Fruit fly (Drosophila melanogaster) whole organism, wandering third instar larva: ENCODE results near the gene hll.

ENCODE experiments used
- Abd-B ChIP-seq: fragments of >200 bp; optimal IDR thresholded peaks from 2 replicates; lab custom pipeline; 2017; ENCODE audit warnings: missing biosample characterization, missing genetic modification characterization
- CG32264 ChIP-seq: fragments of 200-800 bp; sonication (Bioruptor generic); optimal IDR thresholded peaks from 2 replicates; lab custom pipeline; 2016; ENCODE audit warnings: missing biosample characterization, missing genetic modification characterization
- CG9705 ChIP-seq: fragments of 200-800 bp; sonication (Bioruptor generic); optimal IDR thresholded peaks from 2 replicates; lab custom pipeline; 2018; ENCODE audit warnings: missing biosample characterization, mild to moderate bottlenecking, missing genetic modification characterization
- CrebA ChIP-seq: fragments of 200-800 bp; sonication (Bioruptor generic); optimal IDR thresholded peaks from 2 replicates; lab custom pipeline; 2016; ENCODE audit warnings: missing biosample characterization, mild to moderate bottlenecking, missing genetic modification characterization, borderline replicate concordance
- Dfd ChIP-seq: fragments of >200 bp; optimal IDR thresholded peaks from 2 replicates; lab custom pipeline; 2017; ENCODE audit warnings: missing biosample characterization, missing genetic modification characterization
- Dif ChIP-seq: fragments of 200-275, 200-300 bp; sonication (Bioruptor generic); optimal IDR thresholded peaks from 2 replicates; lab custom pipeline; 2018; ENCODE audit warnings: missing biosample characterization, missing genetic modification characterization; ENCODE audit not compliant: partially characterized antibody
- GATAd ChIP-seq: sonication (Bioruptor generic); optimal IDR thresholded peaks from 2 replicates; lab custom pipeline; 2016; ENCODE audit warnings: missing biosample characterization, missing genetic modification characterization
- HLH106 ChIP-seq: fragments of 200-800 bp; optimal IDR thresholded peaks from 3 replicates; lab custom pipeline; 2019; ENCODE audit warnings: missing biosample characterization, mild to moderate bottlenecking, missing genetic modification characterization, moderate library complexity
- Hnf4 ChIP-seq: fragments of 200-800 bp; sonication (Bioruptor generic); optimal IDR thresholded peaks from 2 replicates; lab custom pipeline; 2016; ENCODE audit warnings: missing biosample characterization, mild to moderate bottlenecking, missing genetic modification characterization
- Hr78 ChIP-seq: fragments of >200 bp; optimal IDR thresholded peaks from 2 replicates; lab custom pipeline; 2017; ENCODE audit warnings: missing biosample characterization, missing genetic modification characterization
- Hr83 ChIP-seq: fragments of 200-300 bp; sonication (Bioruptor generic); optimal IDR thresholded peaks from 2 replicates; lab custom pipeline; 2016; ENCODE audit warnings: missing biosample characterization, mild to moderate bottlenecking, missing genetic modification characterization, moderate library complexity; ENCODE audit not compliant: poor library complexity, severe bottlenecking
- Jra ChIP-seq: sonication (Bioruptor generic); optimal IDR thresholded peaks from 2 replicates; lab custom pipeline; 2016; ENCODE audit warnings: missing biosample characterization, missing genetic modification characterization
- Mio ChIP-seq: sonication (Bioruptor generic); optimal IDR thresholded peaks from 2 replicates; lab custom pipeline; 2016; ENCODE audit warnings: missing biosample characterization, missing genetic modification characterization
- Myc ChIP-seq: fragments of >200 bp; optimal IDR thresholded peaks from 2 replicates; lab custom pipeline; 2017
- N ChIP-seq: fragments of >200 bp; optimal IDR thresholded peaks from 2 replicates; lab custom pipeline; 2018; ENCODE audit warnings: missing biosample characterization, missing external identifiers, missing genetic modification characterization
- OdsH ChIP-seq: fragments of 200-800 bp; sonication (Bioruptor generic); optimal IDR thresholded peaks from 2 replicates; lab custom pipeline; 2016; ENCODE audit warnings: missing biosample characterization, mild to moderate bottlenecking, missing genetic modification characterization
- Rel ChIP-seq, 2 experiments: fragments of 200-800 bp; sonication (Bioruptor generic) in 1 of 2; optimal IDR thresholded peaks; 2 replicates in 1 of 2; 3 replicates in 1 of 2; lab custom pipeline; 2016 to 2019; ENCODE audit warnings: mild to moderate bottlenecking in 2 of 2, missing biosample characterization in 2 of 2, missing genetic modification characterization in 2 of 2, moderate library complexity in 1 of 2
- Sp1 ChIP-seq: fragments of 200-800 bp; sonication (Bioruptor generic); optimal IDR thresholded peaks from 3 replicates; lab custom pipeline; 2019; ENCODE audit warnings: missing biosample characterization, mild to moderate bottlenecking, missing genetic modification characterization, moderate library complexity
- Vsx2 ChIP-seq: fragments of 200-300, 225-300 bp; sonication (Bioruptor generic); optimal IDR thresholded peaks from 2 replicates; lab custom pipeline; 2018; ENCODE audit warnings: missing biosample characterization, missing genetic modification characterization; ENCODE audit not compliant: partially characterized antibody
- br ChIP-seq: fragments of 200-800 bp; sonication (Bioruptor generic); optimal IDR thresholded peaks from 2 replicates; lab custom pipeline; 2016; ENCODE audit warnings: missing biosample characterization, missing genetic modification characterization
- brk ChIP-seq: fragments of 200-800 bp; sonication (Bioruptor generic); optimal IDR thresholded peaks from 2 replicates; lab custom pipeline; 2016; ENCODE audit warnings: missing biosample characterization, mild to moderate bottlenecking, missing genetic modification characterization
- dl ChIP-seq, 2 experiments: fragments of 175-275, 200-275 bp in 1 of 2; fragments of 200-275 bp in 1 of 2; sonication (Bioruptor generic); optimal IDR thresholded peaks; lab custom pipeline; 2018; ENCODE audit warnings: mild to moderate bottlenecking in 2 of 2, missing biosample characterization in 2 of 2, missing genetic modification characterization in 2 of 2, moderate library complexity in 2 of 2; ENCODE audit not compliant: partially characterized antibody in 2 of 2, insufficient read depth in 1 of 2
- dmrt93B ChIP-seq: fragments of 200-800 bp; sonication (Bioruptor generic); optimal IDR thresholded peaks from 2 replicates; lab custom pipeline; 2018; ENCODE audit warnings: missing biosample characterization, mild to moderate bottlenecking, missing genetic modification characterization
- dsf ChIP-seq: sonication (Bioruptor generic); optimal IDR thresholded peaks from 2 replicates; lab custom pipeline; 2016; ENCODE audit warnings: missing biosample characterization, missing genetic modification characterization, borderline replicate concordance
- ey ChIP-seq: fragments of 200-800 bp; sonication (Bioruptor generic); optimal IDR thresholded peaks from 2 replicates; lab custom pipeline; 2016; ENCODE audit warnings: missing biosample characterization, missing genetic modification characterization
- foxo ChIP-seq, 2 experiments: fragments of 200-800 bp; sonication (Bioruptor generic); optimal IDR thresholded peaks; 2 replicates in 1 of 2; 3 replicates in 1 of 2; lab custom pipeline; 2016 to 2017; ENCODE audit warnings: missing biosample characterization in 2 of 2, missing genetic modification characterization in 2 of 2
- fru ChIP-seq: fragments of 200-800 bp; sonication (Bioruptor generic); optimal IDR thresholded peaks from 3 replicates; lab custom pipeline; 2016; ENCODE audit warnings: missing biosample characterization, mild to moderate bottlenecking, missing genetic modification characterization
- h ChIP-seq: fragments of 200-800 bp; sonication (Bioruptor generic); optimal IDR thresholded peaks from 3 replicates; lab custom pipeline; 2016; ENCODE audit warnings: missing biosample characterization, mild to moderate bottlenecking, missing genetic modification characterization
- jim ChIP-seq: fragments of 175-275, 200-325 bp; sonication (Bioruptor generic); optimal IDR thresholded peaks from 2 replicates; lab custom pipeline; 2016; ENCODE audit warnings: missing biosample characterization, mild to moderate bottlenecking, missing genetic modification characterization
- lola ChIP-seq: fragments of >200 bp; optimal IDR thresholded peaks from 2 replicates; lab custom pipeline; 2017; ENCODE audit warnings: missing biosample characterization, missing genetic modification characterization
- pan ChIP-seq: fragments of >200 bp; optimal IDR thresholded peaks from 2 replicates; lab custom pipeline; 2017
- psq ChIP-seq: fragments of 200-800 bp; sonication (Bioruptor generic); optimal IDR thresholded peaks from 3 replicates; lab custom pipeline; 2017; ENCODE audit warnings: missing biosample characterization, mild to moderate bottlenecking, missing genetic modification characterization, moderate library complexity
- rgr ChIP-seq: fragments of 200-800 bp; sonication (Bioruptor generic); optimal IDR thresholded peaks from 3 replicates; lab custom pipeline; 2016; ENCODE audit warnings: missing biosample characterization, mild to moderate bottlenecking, missing genetic modification characterization
- sage ChIP-seq: fragments of 200-800 bp; sonication (Bioruptor generic); optimal IDR thresholded peaks from 2 replicates; lab custom pipeline; 2016; ENCODE audit warnings: missing biosample characterization, mild to moderate bottlenecking, missing genetic modification characterization
- sv ChIP-seq: fragments of 200-800 bp; sonication (Bioruptor generic); optimal IDR thresholded peaks from 3 replicates; lab custom pipeline; 2016; ENCODE audit warnings: missing biosample characterization, missing genetic modification characterization
- tai ChIP-seq: sonication (Bioruptor generic); optimal IDR thresholded peaks from 2 replicates; lab custom pipeline; 2016; ENCODE audit warnings: missing biosample characterization, missing genetic modification characterization
- usp ChIP-seq: fragments of >200 bp; optimal IDR thresholded peaks from 2 replicates; lab custom pipeline; 2017; ENCODE audit warnings: missing biosample characterization, missing genetic modification characterization
- woc ChIP-seq: sonication (Bioruptor generic); optimal IDR thresholded peaks from 2 replicates; lab custom pipeline; 2016; ENCODE audit warnings: missing biosample characterization, mild to moderate bottlenecking, missing genetic modification characterization

The hll gene

dm6 chr2L:14023136-14024050, 3.4 kb upstream of the hll start:
- TF ChIP-seq jim (GFP tag; lab: Kevin White, UChicago) (no peak), br (GFP tag; lab: Kevin White, UChicago) (no peak), Vsx2 (GFP tag; lab: Kevin White, UChicago) (peak; percentile 38), woc (GFP tag; lab: Kevin White, UChicago) (peak; percentile 49), Dif (peak; percentile 87), dl (GFP tag; optimal IDR thresholded peaks at IDR 0.05; lab: Kevin White, UChicago; ENCODE audit: insufficient read depth in 1 of 2, partially characterized antibody in 2 of 2) (peak in 1 of 2 experiments; percentile 61)

dm6 chr2L:14024051-14024745, 2.6 kb upstream of the hll start:
- TF ChIP-seq OdsH (GFP tag; lab: Kevin White, UChicago) (peak; percentile 98), jim (GFP tag; lab: Kevin White, UChicago) (peak; percentile 97), Hr83 (GFP tag; lab: Kevin White, UChicago) (peak; percentile 96), fru (GFP tag; lab: Kevin White, UChicago) (peak; percentile 87), GATAd (GFP tag; lab: Kevin White, UChicago) (peak; percentile 85), CG32264 (GFP tag; lab: Kevin White, UChicago) (peak; percentile 82), foxo (GFP tag; optimal IDR thresholded peaks at IDR 0.05; lab: Kevin White, UChicago) (peak; percentile 68 to 92), br (GFP tag; lab: Kevin White, UChicago) (peak; percentile 92), Rel (GFP tag; optimal IDR thresholded peaks at IDR 0.05; lab: Kevin White, UChicago) (peak; percentile 47), Rel (tag; optimal IDR thresholded peaks at IDR 0.05; lab: Kevin White, UChicago) (peak; percentile 75), Abd-B (no peak), rgr (GFP tag; lab: Kevin White, UChicago) (peak; percentile 97), Vsx2 (GFP tag; lab: Kevin White, UChicago) (peak; percentile 17), dmrt93B (GFP tag; lab: Kevin White, UChicago) (peak; percentile 92), Jra (GFP tag; lab: Kevin White, UChicago) (peak; percentile 95), pan (lab: Kevin White, UChicago) (no peak), sv (GFP tag; lab: Kevin White, UChicago) (peak; percentile 99), woc (GFP tag; lab: Kevin White, UChicago) (no peak), Hr78 (GFP tag; lab: Kevin White, UChicago) (no peak), sage (peak; percentile 72), Hnf4 (peak; percentile 96), Sp1 (peak; percentile 92), CrebA (GFP tag; lab: Kevin White, UChicago) (peak; percentile 58), usp (GFP tag; lab: Kevin White, UChicago) (no peak), psq (GFP tag; lab: Kevin White, UChicago) (peak; percentile 90), Dif (peak; percentile 55), dl (GFP tag; optimal IDR thresholded peaks at IDR 0.05; lab: Kevin White, UChicago; ENCODE audit: insufficient read depth in 1 of 2, partially characterized antibody in 2 of 2) (no peak), lola (GFP tag; lab: Kevin White, UChicago) (no peak), Dfd (GFP tag; lab: Kevin White, UChicago) (no peak), N (GFP tag; lab: Kevin White, UChicago) (no peak), Myc (lab: Kevin White, UChicago) (no peak), dsf (GFP tag; lab: Kevin White, UChicago) (peak; percentile 94), Mio (peak; percentile 85), tai (peak; percentile 96), h (peak; percentile 94), brk (GFP tag; lab: Kevin White, UChicago) (peak; percentile 79), ey (GFP tag; lab: Kevin White, UChicago) (peak; percentile 89), HLH106 (tag; lab: Kevin White, UChicago) (peak; percentile 85), CG9705 (GFP tag; lab: Kevin White, UChicago) (peak; percentile 94)
